Fruit fly (Drosophila melanogaster): ENCODE measurements around the gene CCHa1.

DNA sequence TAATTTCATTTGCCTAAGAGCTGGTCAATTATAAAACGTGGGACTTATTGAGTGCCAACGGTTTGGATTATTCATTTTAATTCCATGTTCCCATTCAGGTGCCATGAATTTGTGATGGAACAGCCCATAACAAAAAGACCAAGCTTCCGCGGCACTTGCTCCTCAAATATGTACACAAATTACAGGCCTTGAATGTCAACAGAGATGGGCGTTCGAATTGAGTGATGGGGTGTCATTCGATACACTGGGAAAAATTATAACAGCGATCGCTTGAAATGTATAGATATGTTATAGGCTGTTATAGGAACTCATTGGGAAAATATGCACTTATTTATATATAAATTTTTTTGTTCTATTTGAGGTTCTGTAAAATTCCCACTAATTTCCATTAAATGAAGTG lies 19.5 kb upstream of the CCHa1 start:
- TF ChIP-seq usp (GFP tag; optimal IDR thresholded peaks at IDR 0.05) (no peak), Abd-B (GFP tag; optimal IDR thresholded peaks at IDR 0.05) (no peak), h (GFP tag; optimal IDR thresholded peaks at IDR 0.05) (no peak), jim (GFP tag; optimal IDR thresholded peaks at IDR 0.05) (no peak), OdsH (GFP tag; optimal IDR thresholded peaks at IDR 0.05) (no peak), Myc (optimal IDR thresholded peaks at IDR 0.05) (no peak), GATAd (GFP tag; optimal IDR thresholded peaks at IDR 0.05) (no peak), pan (optimal IDR thresholded peaks at IDR 0.05) (no peak), Mio (GFP tag; optimal IDR thresholded peaks at IDR 0.05) (no peak)
